Worm (Caenorhabditis elegans) whole organism, midembryonic: ENCODE measurements around the gene F38B7.10.

Experiments
- T22C8.4 ChIP-seq: fragments of 200-800 bp; sonication (Bioruptor generic); IDR thresholded peaks from 2 replicates; pipeline ENCODE4 v1.3.6; 2022; ENCODE audit warnings: missing genetic modification characterization, missing compliant biosample characterization
- cog-1 ChIP-seq: sonication (generic microtip); optimal IDR thresholded peaks from 2 replicates; lab custom pipeline; 2016; ENCODE audit warnings: missing genetic modification characterization, missing compliant biosample characterization
- flt-1 ChIP-seq: fragments of 200-800 bp; sonication (Bioruptor generic); IDR thresholded peaks from 2 replicates; pipeline ENCODE4 v1.3.6; 2022; ENCODE audit warnings: missing genetic modification characterization, missing compliant biosample characterization
- med-1 ChIP-seq: sonication (generic microtip); optimal IDR thresholded peaks from 2 replicates; lab custom pipeline; 2017; ENCODE audit warnings: missing genetic modification characterization, mild to moderate bottlenecking, missing compliant biosample characterization, antibody characterized with exemption, missing genetic modification reagents; ENCODE audit not compliant: insufficient read depth
- ref-1 ChIP-seq: fragments of 200-800 bp; sonication (Bioruptor generic); conservative IDR thresholded peaks from 2 replicates; pipeline ENCODE4 v1.3.6; 2022; ENCODE audit warnings: missing genetic modification reagents, missing genetic modification characterization, missing compliant biosample characterization
- ztf-23 ChIP-seq: fragments of 200-800 bp; sonication (Bioruptor generic); IDR thresholded peaks from 2 replicates; pipeline ENCODE4 v1.3.6; 2022; ENCODE audit warnings: missing genetic modification reagents, missing genetic modification characterization, missing compliant biosample characterization
- ztf-29 ChIP-seq: fragments of 200-800 bp; sonication (Bioruptor generic); IDR thresholded peaks from 2 replicates; pipeline ENCODE4 v1.3.6; 2022; ENCODE audit warnings: missing genetic modification reagents, missing genetic modification characterization, missing compliant biosample characterization

DNA sequence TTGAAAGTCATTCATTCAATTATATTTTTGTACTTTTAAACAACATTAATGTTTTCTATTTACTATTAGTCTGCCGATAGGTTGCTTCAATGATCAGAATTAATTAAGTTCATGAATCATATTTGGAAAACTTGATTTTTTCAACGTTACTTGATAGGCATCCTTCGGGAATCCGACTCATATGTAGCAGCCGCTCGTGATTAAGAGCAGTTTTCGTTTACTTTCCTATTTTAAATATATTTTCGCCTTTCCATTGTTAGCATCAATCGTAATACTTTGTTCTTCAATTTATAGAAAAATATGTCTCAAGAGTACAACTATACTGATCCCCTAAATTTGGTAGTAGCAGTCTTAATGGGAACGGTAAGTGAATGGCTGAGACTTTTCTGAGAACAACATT, 35.5 kb downstream of the F38B7.10 start, which contains the start of gene srx-90:
- TF ChIP-seq ztf-29 (GFP tag; lab: Robert Waterston, UW) (no peak), ztf-23 (no peak), flt-1 (no peak), ref-1 (GFP tag; lab: Robert Waterston, UW) (no peak), med-1 (GFP tag; lab: Kevin White, UChicago) (no peak), cog-1 (tag; lab: Kevin White, UChicago) (no peak), T22C8.4 (no peak)
